Worm (Caenorhabditis elegans) whole organism, mixed stage, embryonic: Measurements from ENCODE around the gene dach-1.

Experiments
- M03D4.4 ChIP-seq: sonication (generic microtip); optimal IDR thresholded peaks from 2 replicates; lab custom pipeline; 2017; ENCODE audit warnings: mild to moderate bottlenecking, missing genetic modification characterization, missing compliant biosample characterization
- bed-3 ChIP-seq: fragments of 200-800 bp; sonication (Bioruptor generic); optimal IDR thresholded peaks from 3 replicates; lab custom pipeline; 2018; ENCODE audit warnings: mild to moderate bottlenecking, missing genetic modification characterization, moderate library complexity, missing compliant biosample characterization
- blmp-1 ChIP-seq: fragments of 150-350 bp; optimal IDR thresholded peaks from 2 replicates; lab custom pipeline; 2014; ENCODE audit warnings: missing biosample characterization, missing genetic modification characterization
- ceh-39 ChIP-seq: fragments of 150-350 bp; optimal IDR thresholded peaks from 2 replicates; lab custom pipeline; 2014; ENCODE audit warnings: missing biosample characterization, missing genetic modification characterization
- ceh-43 ChIP-seq: fragments of 200-800 bp; sonication (Bioruptor generic); optimal IDR thresholded peaks from 2 replicates; lab custom pipeline; 2018; ENCODE audit warnings: mild to moderate bottlenecking, missing genetic modification characterization, moderate library complexity, missing compliant biosample characterization
- ceh-83 ChIP-seq: fragments of 200-800 bp; sonication (Bioruptor generic); optimal IDR thresholded peaks from 2 replicates; lab custom pipeline; 2018; ENCODE audit warnings: mild to moderate bottlenecking, missing genetic modification characterization, missing compliant biosample characterization
- ces-1 ChIP-seq: fragments of 150-350 bp; optimal IDR thresholded peaks from 2 replicates; lab custom pipeline; 2014; ENCODE audit warnings: missing biosample characterization, missing genetic modification reagents, missing genetic modification characterization
- cnd-1 ChIP-seq: fragments of 200-800 bp; sonication (Bioruptor generic); optimal IDR thresholded peaks from 2 replicates; lab custom pipeline; 2018; ENCODE audit warnings: mild to moderate bottlenecking, missing genetic modification characterization, missing compliant biosample characterization
- drap-1 ChIP-seq: fragments of 200-800 bp; sonication (Bioruptor generic); optimal IDR thresholded peaks from 3 replicates; lab custom pipeline; 2018; ENCODE audit warnings: mild to moderate bottlenecking, missing genetic modification characterization, missing compliant biosample characterization
- elt-3 ChIP-seq: fragments of 150-350 bp; optimal IDR thresholded peaks from 2 replicates; lab custom pipeline; 2014; ENCODE audit warnings: missing biosample characterization, missing genetic modification characterization
- flh-1 ChIP-seq: fragments of 200-800 bp; sonication (Bioruptor generic); optimal IDR thresholded peaks from 2 replicates; lab custom pipeline; 2018; ENCODE audit warnings: mild to moderate bottlenecking, missing genetic modification characterization, moderate library complexity, missing compliant biosample characterization
- hlh-1 ChIP-seq: fragments of 150-350 bp; optimal IDR thresholded peaks from 2 replicates; lab custom pipeline; 2014; ENCODE audit warnings: missing biosample characterization, missing genetic modification reagents, missing genetic modification characterization
- lin-32 ChIP-seq: fragments of 200-800 bp; sonication (Bioruptor generic); optimal IDR thresholded peaks from 2 replicates; lab custom pipeline; 2018; ENCODE audit warnings: mild to moderate bottlenecking, missing genetic modification characterization, missing compliant biosample characterization
- lsy-2 ChIP-seq: fragments of 150-350 bp; optimal IDR thresholded peaks from 2 replicates; lab custom pipeline; 2014; ENCODE audit warnings: missing biosample characterization, missing genetic modification characterization
- mab-5 ChIP-seq: fragments of 150-350 bp; optimal IDR thresholded peaks from 2 replicates; lab custom pipeline; 2014; ENCODE audit warnings: missing biosample characterization, missing genetic modification characterization
- mep-1 ChIP-seq: fragments of 150-350 bp; optimal IDR thresholded peaks from 2 replicates; lab custom pipeline; 2017; ENCODE audit warnings: missing biosample characterization, missing genetic modification reagents, missing genetic modification characterization, inconsistent platforms
- mls-2 ChIP-seq: sonication (generic microtip); optimal IDR thresholded peaks from 2 replicates; lab custom pipeline; 2016; ENCODE audit warnings: mild to moderate bottlenecking, missing genetic modification characterization, moderate library complexity, missing compliant biosample characterization
- nhr-12 ChIP-seq: fragments of 150-350 bp; optimal IDR thresholded peaks from 2 replicates; lab custom pipeline; 2014; ENCODE audit warnings: missing biosample characterization, missing genetic modification characterization
- nhr-2 ChIP-seq: fragments of 150-350 bp; optimal IDR thresholded peaks from 2 replicates; lab custom pipeline; 2014; ENCODE audit warnings: missing biosample characterization, missing genetic modification characterization
- nhr-237 ChIP-seq: fragments of 150-350 bp; optimal IDR thresholded peaks from 2 replicates; lab custom pipeline; 2014; ENCODE audit warnings: missing biosample characterization, missing genetic modification characterization
- nhr-28 ChIP-seq: fragments of 150-350 bp; optimal IDR thresholded peaks from 2 replicates; lab custom pipeline; 2014; ENCODE audit warnings: missing biosample characterization, missing genetic modification characterization
- nhr-76 ChIP-seq: sonication (generic microtip); optimal IDR thresholded peaks from 2 replicates; lab custom pipeline; 2017; ENCODE audit warnings: missing biosample characterization, missing genetic modification characterization
- pha-4 ChIP-seq: fragments of 150-350 bp; optimal IDR thresholded peaks from 2 replicates; lab custom pipeline; 2018; ENCODE audit warnings: missing biosample characterization, missing genetic modification reagents, missing genetic modification characterization
- sem-2 ChIP-seq: fragments of 200-800 bp; sonication (Bioruptor generic); optimal IDR thresholded peaks from 2 replicates; lab custom pipeline; 2018; ENCODE audit warnings: mild to moderate bottlenecking, missing genetic modification characterization, missing compliant biosample characterization
- snpc-4 ChIP-seq: fragments of 150-350 bp; optimal IDR thresholded peaks from 2 replicates; lab custom pipeline; 2014; ENCODE audit warnings: missing biosample characterization, missing genetic modification characterization
- sptf-1 ChIP-seq: sonication (generic microtip); optimal IDR thresholded peaks from 2 replicates; lab custom pipeline; 2017; ENCODE audit warnings: mild to moderate bottlenecking, missing genetic modification characterization, moderate library complexity, missing compliant biosample characterization
- tbx-8 ChIP-seq: fragments of 200-800 bp; sonication (Bioruptor generic); optimal IDR thresholded peaks from 2 replicates; lab custom pipeline; 2018; ENCODE audit warnings: mild to moderate bottlenecking, missing genetic modification characterization, moderate library complexity, missing compliant biosample characterization
- unc-120 ChIP-seq: sonication (generic microtip); optimal IDR thresholded peaks from 2 replicates; lab custom pipeline; 2017; ENCODE audit warnings: missing genetic modification characterization, missing compliant biosample characterization; ENCODE audit not compliant: poor library complexity, severe bottlenecking
- unc-39 ChIP-seq: fragments of 150-350 bp; optimal IDR thresholded peaks from 2 replicates; lab custom pipeline; 2014; ENCODE audit warnings: missing biosample characterization, missing genetic modification characterization
- unc-62 ChIP-seq: fragments of 150-350 bp; optimal IDR thresholded peaks from 2 replicates; lab custom pipeline; 2014; ENCODE audit warnings: missing biosample characterization, missing genetic modification reagents, missing genetic modification characterization
- zip-8 ChIP-seq: fragments of 150-350 bp; optimal IDR thresholded peaks from 2 replicates; lab custom pipeline; 2014; ENCODE audit warnings: missing biosample characterization, missing genetic modification characterization
- ztf-11 ChIP-seq: fragments of 150-350 bp; optimal IDR thresholded peaks from 2 replicates; lab custom pipeline; 2014; ENCODE audit warnings: missing biosample characterization, missing genetic modification characterization

The dach-1 gene

ce11 chrV:3949723-3950122 is at the start of gene dach-1:
Gene dach-1 (plus strand): TSS chrV:3950023.
- TF ChIP-seq snpc-4, result no peak
- no peak for TF ChIP-seq ztf-11 (tag; lab: Kevin White, UChicago)
- no peak for TF ChIP-seq M03D4.4 (tag; lab: Kevin White, UChicago)
- no peak for TF ChIP-seq ces-1
- TF ChIP-seq lin-32 (GFP tag; lab: Kevin White, UChicago), result no peak
- no peak for TF ChIP-seq lsy-2 (tag; lab: Kevin White, UChicago)
- no peak for TF ChIP-seq ceh-83 (GFP tag; lab: Kevin White, UChicago)
- TF ChIP-seq elt-3, result no peak
- no peak for TF ChIP-seq nhr-2
- no peak for TF ChIP-seq ceh-43 (GFP tag; lab: Kevin White, UChicago)
- no peak for TF ChIP-seq pha-4 (tag; lab: Kevin White, UChicago)
- TF ChIP-seq unc-120 (tag; lab: Kevin White, UChicago), result no peak
- TF ChIP-seq tbx-8 (GFP tag; lab: Kevin White, UChicago), result no peak
- TF ChIP-seq drap-1 (GFP tag; lab: Kevin White, UChicago), result no peak
- TF ChIP-seq sptf-1 (tag; lab: Kevin White, UChicago), result no peak

- TF ChIP-seq lin-32 (GFP tag; lab: Kevin White, UChicago) (no peak), nhr-12 (no peak), nhr-28 (no peak), ztf-11 (tag; lab: Kevin White, UChicago) (no peak), mls-2 (tag; lab: Kevin White, UChicago) (no peak), unc-62 (GFP tag; lab: Kevin White, UChicago) (no peak)
- TF ChIP-seq, all 35 proteins: peak for 0
These were observed 49.7 kb upstream of the dach-1 start, which contains the start of gene irld-22 for ce11 chrV:3900102-3900501. Gene irld-22 (minus strand): TSS chrV:3900202.

ce11 chrV:3902458-3903157 is 47.2 kb upstream of the dach-1 start, which contains the start of the genes str-229 and srh-190:
Gene str-229 (minus strand): TSS chrV:3902558.
Gene srh-190 (plus strand): TSS chrV:3903107.
- TF ChIP-seq hlh-1 (tag; lab: Kevin White, UChicago) (no peak), mep-1 (no peak)

- TF ChIP-seq zip-8 (tag; lab: Kevin White, UChicago), result no peak
- TF ChIP-seq flh-1 (GFP tag; lab: Kevin White, UChicago), result no peak
- no peak for TF ChIP-seq elt-3
- no peak for TF ChIP-seq hlh-1 (tag; lab: Kevin White, UChicago)
- TF ChIP-seq lsy-2 (tag; lab: Kevin White, UChicago), result no peak
- TF ChIP-seq snpc-4, result no peak
- no peak for TF ChIP-seq pha-4 (tag; lab: Kevin White, UChicago)
- no peak for TF ChIP-seq ces-1
- TF ChIP-seq nhr-28, result no peak
- no peak for TF ChIP-seq ceh-43 (GFP tag; lab: Kevin White, UChicago)
- TF ChIP-seq mls-2 (tag; lab: Kevin White, UChicago), result no peak
- no peak for TF ChIP-seq blmp-1 (tag; lab: Kevin White, UChicago)
- TF ChIP-seq nhr-76 (tag; lab: Kevin White, UChicago), result no peak
- no peak for TF ChIP-seq unc-62 (GFP tag; lab: Kevin White, UChicago)
- TF ChIP-seq mep-1, result no peak
- no peak for TF ChIP-seq drap-1 (GFP tag; lab: Kevin White, UChicago)
- TF ChIP-seq nhr-2, result no peak
- no peak for TF ChIP-seq bed-3 (GFP tag; lab: Kevin White, UChicago)
- TF ChIP-seq tbx-8 (GFP tag; lab: Kevin White, UChicago), result no peak
These were observed 46.4 kb upstream of the dach-1 start for ce11 chrV:3903424-3903823.

ce11 chrV:3905841-3906240 is 44.0 kb upstream of the dach-1 start, which contains the start of gene nhr-156:
Gene nhr-156 (plus strand): TSS chrV:3906106.
- no peak for TF ChIP-seq ceh-43 (GFP tag; lab: Kevin White, UChicago)
- no peak for TF ChIP-seq sem-2
- TF ChIP-seq ceh-39, result no peak
- TF ChIP-seq cnd-1, result no peak

ce11 chrV:3912472-3912871 is 37.4 kb upstream of the dach-1 start, which contains the start of gene srx-68:
Gene srx-68 (plus strand): TSS chrV:3912772.
- no peak for TF ChIP-seq mab-5 (tag; lab: Kevin White, UChicago)
- TF ChIP-seq ceh-43 (GFP tag; lab: Kevin White, UChicago), result no peak
- TF ChIP-seq cnd-1, result no peak
- no peak for TF ChIP-seq nhr-28
- no peak for TF ChIP-seq lin-32 (GFP tag; lab: Kevin White, UChicago)
- no peak for TF ChIP-seq flh-1 (GFP tag; lab: Kevin White, UChicago)
- no peak for TF ChIP-seq ces-1
- no peak for TF ChIP-seq nhr-237 (tag; lab: Kevin White, UChicago)
- no peak for TF ChIP-seq nhr-12
- TF ChIP-seq elt-3, result no peak
- no peak for TF ChIP-seq unc-62 (GFP tag; lab: Kevin White, UChicago)
- no peak for TF ChIP-seq mls-2 (tag; lab: Kevin White, UChicago)
- TF ChIP-seq M03D4.4 (tag; lab: Kevin White, UChicago), result no peak
- TF ChIP-seq tbx-8 (GFP tag; lab: Kevin White, UChicago), result no peak
- TF ChIP-seq pha-4 (tag; lab: Kevin White, UChicago), result no peak
- TF ChIP-seq drap-1 (GFP tag; lab: Kevin White, UChicago), result no peak
- TF ChIP-seq unc-39, result no peak
